Fruit fly (Drosophila melanogaster) whole organism, embryonic: ENCODE results near the gene CG34278.

Experiments
- CG10267 ChIP-seq: fragments of 200-800 bp; sonication (Bioruptor generic); optimal IDR thresholded peaks from 2 replicates; lab custom pipeline; 2018; ENCODE audit warnings: missing biosample characterization, mild to moderate bottlenecking, missing genetic modification characterization, moderate library complexity
- CG10274 ChIP-seq: fragments of 200-800 bp; sonication (Bioruptor generic); optimal IDR thresholded peaks from 3 replicates; lab custom pipeline; 2017; ENCODE audit warnings: missing biosample characterization, mild to moderate bottlenecking, missing genetic modification characterization
- CG12236 ChIP-seq: fragments of 200-800 bp; sonication (Bioruptor generic); optimal IDR thresholded peaks from 2 replicates; lab custom pipeline; 2016; ENCODE audit warnings: missing biosample characterization, missing genetic modification characterization
- CG14710 ChIP-seq: fragments of 200-800 bp; sonication (Bioruptor generic); optimal IDR thresholded peaks from 3 replicates; lab custom pipeline; 2019; ENCODE audit warnings: missing biosample characterization, mild to moderate bottlenecking, missing genetic modification characterization, moderate library complexity
- CG15514 ChIP-seq: fragments of 200-800 bp; sonication (Bioruptor generic); optimal IDR thresholded peaks from 3 replicates; lab custom pipeline; 2017; ENCODE audit warnings: missing biosample characterization, missing genetic modification characterization, mild to moderate bottlenecking, moderate library complexity, missing genetic modification reagents
- CG15696 ChIP-seq: fragments of 200-800 bp; sonication (Bioruptor generic); optimal IDR thresholded peaks from 2 replicates; lab custom pipeline; 2019; ENCODE audit warnings: missing biosample characterization, mild to moderate bottlenecking, missing genetic modification characterization, moderate library complexity
- CG1603 ChIP-seq: fragments of 200-800 bp; sonication (Bioruptor generic); optimal IDR thresholded peaks from 2 replicates; lab custom pipeline; 2019; ENCODE audit warnings: missing biosample characterization, mild to moderate bottlenecking, missing genetic modification characterization, moderate library complexity
- CG17186 ChIP-seq: fragments of 200-800 bp; sonication (Bioruptor generic); optimal IDR thresholded peaks from 3 replicates; lab custom pipeline; 2017; ENCODE audit warnings: missing biosample characterization, missing genetic modification reagents, missing genetic modification characterization
- CG3065 ChIP-seq: fragments of 200-800 bp; sonication (Bioruptor generic); optimal IDR thresholded peaks from 2 replicates; lab custom pipeline; 2016; ENCODE audit warnings: missing biosample characterization, missing genetic modification characterization
- CG31388 ChIP-seq: fragments of 200-800 bp; sonication (Bioruptor generic); optimal IDR thresholded peaks from 2 replicates; lab custom pipeline; 2016; ENCODE audit warnings: missing biosample characterization, missing genetic modification characterization
- CG3838 ChIP-seq: fragments of 200-800 bp; sonication (Bioruptor generic); optimal IDR thresholded peaks from 3 replicates; lab custom pipeline; 2016; ENCODE audit warnings: missing biosample characterization, missing genetic modification characterization
- CG3847 ChIP-seq: fragments of 200-800 bp; sonication (Bioruptor generic); IDR thresholded peaks from 2 replicates; pipeline ENCODE4 v1.3.6; 2022; ENCODE audit warnings: missing biosample characterization, missing genetic modification characterization
- CG6683 ChIP-seq: fragments of 200-800 bp; sonication (Bioruptor generic); optimal IDR thresholded peaks from 2 replicates; lab custom pipeline; 2017; ENCODE audit warnings: missing biosample characterization, mild to moderate bottlenecking, missing genetic modification characterization, missing genetic modification reagents
- CG6791 ChIP-seq: fragments of 200-800 bp; sonication (Bioruptor generic); IDR thresholded peaks from 3 replicates; pipeline ENCODE4 v1.3.6; 2022; ENCODE audit warnings: missing biosample characterization, missing genetic modification characterization; ENCODE audit not compliant: partially characterized antibody
- CG8478 ChIP-seq: fragments of >200 bp; optimal IDR thresholded peaks from 2 replicates; lab custom pipeline; 2018
- Dp ChIP-seq: fragments of 200-800 bp; sonication (Bioruptor generic); optimal IDR thresholded peaks from 2 replicates; lab custom pipeline; 2018; ENCODE audit warnings: missing biosample characterization, mild to moderate bottlenecking, missing genetic modification characterization, moderate library complexity
- Ets97D ChIP-seq: fragments of 200-800 bp; sonication (Bioruptor generic); optimal IDR thresholded peaks from 3 replicates; lab custom pipeline; 2016; ENCODE audit warnings: missing biosample characterization, missing genetic modification characterization
- MESR4 ChIP-seq: fragments of 200-800 bp; sonication (Bioruptor generic); optimal IDR thresholded peaks from 2 replicates; lab custom pipeline; 2018; ENCODE audit warnings: missing biosample characterization, mild to moderate bottlenecking, missing genetic modification characterization, moderate library complexity
- Max ChIP-seq: fragments of 200-800 bp; sonication (Bioruptor generic); optimal IDR thresholded peaks from 2 replicates; lab custom pipeline; 2016; ENCODE audit warnings: missing biosample characterization, mild to moderate bottlenecking, missing genetic modification characterization
- Meics ChIP-seq: fragments of 200-800 bp; sonication (Bioruptor generic); optimal IDR thresholded peaks from 2 replicates; lab custom pipeline; 2017; ENCODE audit warnings: missing biosample characterization, mild to moderate bottlenecking, missing genetic modification characterization
- Mes4 ChIP-seq: fragments of 200-800 bp; sonication (Bioruptor generic); optimal IDR thresholded peaks from 2 replicates; lab custom pipeline; 2016; ENCODE audit warnings: missing biosample characterization, missing genetic modification characterization
- NFAT ChIP-seq: fragments of 200-800 bp; sonication (Bioruptor generic); IDR thresholded peaks from 2 replicates; pipeline ENCODE4 v1.3.6; 2022; ENCODE audit warnings: missing biosample characterization, missing genetic modification characterization
- Oli ChIP-seq: fragments of 200-800 bp; sonication (Bioruptor generic); optimal IDR thresholded peaks from 2 replicates; lab custom pipeline; 2018; ENCODE audit warnings: missing biosample characterization, mild to moderate bottlenecking, missing genetic modification characterization, moderate library complexity
- Sox100B ChIP-seq: fragments of 200-800 bp; sonication (Bioruptor generic); optimal IDR thresholded peaks from 3 replicates; lab custom pipeline; 2018; ENCODE audit warnings: missing biosample characterization, mild to moderate bottlenecking, missing genetic modification characterization
- Sry-δ ChIP-seq: fragments of 200-800 bp; sonication (Bioruptor generic); optimal IDR thresholded peaks from 2 replicates; lab custom pipeline; 2016; ENCODE audit warnings: missing biosample characterization, missing genetic modification characterization
- Vsx1 ChIP-seq: fragments of 200-800 bp; sonication (Bioruptor generic); optimal IDR thresholded peaks from 2 replicates; lab custom pipeline; 2017; ENCODE audit warnings: missing biosample characterization, mild to moderate bottlenecking, missing genetic modification characterization, missing genetic modification reagents
- YL-1 ChIP-seq: fragments of 200-800 bp; sonication (Bioruptor generic); optimal IDR thresholded peaks from 3 replicates; lab custom pipeline; 2017; ENCODE audit warnings: missing biosample characterization, mild to moderate bottlenecking, missing genetic modification characterization
- ap ChIP-seq: fragments of 200-800 bp; sonication (Bioruptor generic); IDR thresholded peaks from 2 replicates; pipeline ENCODE4 v1.3.6; 2022; ENCODE audit warnings: missing biosample characterization, missing genetic modification characterization
- cato ChIP-seq: fragments of 200-800 bp; sonication (Bioruptor generic); optimal IDR thresholded peaks from 2 replicates; lab custom pipeline; 2016; ENCODE audit warnings: missing biosample characterization, missing genetic modification characterization, borderline replicate concordance
- croc ChIP-seq: fragments of 200-800 bp; sonication (Bioruptor generic); conservative IDR thresholded peaks from 3 replicates; pipeline ENCODE4 v1.3.6; 2022; ENCODE audit warnings: missing biosample characterization, missing genetic modification characterization
- dan ChIP-seq: fragments of 200-800 bp; sonication (Bioruptor generic); IDR thresholded peaks from 2 replicates; pipeline ENCODE4 v1.3.6; 2022; ENCODE audit warnings: missing biosample characterization, missing genetic modification characterization
- dm ChIP-seq: fragments of 200-800 bp; sonication (Bioruptor generic); optimal IDR thresholded peaks from 3 replicates; lab custom pipeline; 2016; ENCODE audit warnings: missing biosample characterization, missing genetic modification characterization
- gfzf ChIP-seq: fragments of 200-800 bp; sonication (Bioruptor generic); optimal IDR thresholded peaks from 2 replicates; lab custom pipeline; 2016; ENCODE audit warnings: missing biosample characterization, mild to moderate bottlenecking, missing genetic modification characterization, moderate library complexity
- gsb ChIP-seq: fragments of 200-800 bp; sonication (Bioruptor generic); IDR thresholded peaks from 2 replicates; pipeline ENCODE4 v1.3.6; 2022; ENCODE audit warnings: missing biosample characterization, missing genetic modification characterization
- gsb-n ChIP-seq: fragments of 200-800 bp; sonication (Bioruptor generic); optimal IDR thresholded peaks from 3 replicates; lab custom pipeline; 2018; ENCODE audit warnings: missing biosample characterization, mild to moderate bottlenecking, missing genetic modification characterization
- hbn ChIP-seq: fragments of 200-800 bp; sonication (Bioruptor generic); IDR thresholded peaks from 2 replicates; pipeline ENCODE4 v1.3.6; 2022; ENCODE audit warnings: missing biosample characterization, missing genetic modification characterization; ENCODE audit not compliant: partially characterized antibody
- hth ChIP-seq: fragments of >200 bp; optimal IDR thresholded peaks from 2 replicates; lab custom pipeline; 2017; ENCODE audit warnings: inconsistent platforms
- kah ChIP-seq: fragments of 200-800 bp; sonication (Bioruptor generic); optimal IDR thresholded peaks from 2 replicates; lab custom pipeline; 2018; ENCODE audit warnings: missing biosample characterization, mild to moderate bottlenecking, missing genetic modification characterization
- lilli ChIP-seq: fragments of 200-800 bp; sonication (Bioruptor generic); optimal IDR thresholded peaks from 3 replicates; lab custom pipeline; 2016; ENCODE audit warnings: missing biosample characterization, missing genetic modification characterization
- maf-S ChIP-seq: fragments of 200-800 bp; sonication (Bioruptor generic); optimal IDR thresholded peaks from 2 replicates; lab custom pipeline; 2016; ENCODE audit warnings: missing biosample characterization, missing genetic modification characterization
- pzg ChIP-seq: fragments of 200-800 bp; sonication (Bioruptor generic); optimal IDR thresholded peaks from 3 replicates; lab custom pipeline; 2018; ENCODE audit warnings: missing biosample characterization, mild to moderate bottlenecking, missing genetic modification characterization, moderate library complexity
- rib ChIP-seq: fragments of 200-800 bp; sonication (Bioruptor generic); IDR thresholded peaks from 2 replicates; pipeline ENCODE4 v1.3.6; 2022; ENCODE audit warnings: missing biosample characterization, missing genetic modification characterization
- so ChIP-seq: fragments of 200-800 bp; sonication (Bioruptor generic); IDR thresholded peaks from 3 replicates; pipeline ENCODE4 v1.3.6; 2022; ENCODE audit warnings: missing biosample characterization, missing genetic modification characterization
- ssp ChIP-seq: fragments of 200-800 bp; sonication (Bioruptor generic); IDR thresholded peaks from 2 replicates; pipeline ENCODE4 v1.3.6; 2022; ENCODE audit warnings: missing biosample characterization, missing genetic modification characterization
- tin ChIP-seq: fragments of 200-800 bp; sonication (Bioruptor generic); optimal IDR thresholded peaks from 3 replicates; lab custom pipeline; 2016; ENCODE audit warnings: missing biosample characterization, missing genetic modification characterization
- trem ChIP-seq: fragments of 200-800 bp; optimal IDR thresholded peaks from 3 replicates; lab custom pipeline; 2019; ENCODE audit warnings: missing biosample characterization, mild to moderate bottlenecking, missing genetic modification characterization, moderate library complexity
- unpg ChIP-seq: fragments of 200-800 bp; sonication (Bioruptor generic); optimal IDR thresholded peaks from 3 replicates; lab custom pipeline; 2018; ENCODE audit warnings: missing biosample characterization, mild to moderate bottlenecking, missing genetic modification characterization, moderate library complexity
- vvl ChIP-seq: fragments of 200-800 bp; sonication (Bioruptor generic); IDR thresholded peaks from 2 replicates; pipeline ENCODE4 v1.3.6; 2022; ENCODE audit warnings: missing biosample characterization, missing genetic modification characterization

The CG34278 gene

dm6 chr3R:17087977-17088618 lies 32.2 kb upstream of the CG34278 start, which contains the start of gene cal1 (continued):
- TF ChIP-seq Dp: peak; percentile 97
- TF ChIP-seq gsb (GFP tag; lab: Robert Waterston, UW): no peak
- no peak for TF ChIP-seq NFAT
- TF ChIP-seq Mes4 (GFP tag; lab: Kevin White, UChicago): no peak
- TF ChIP-seq Vsx1 (GFP tag; lab: Kevin White, UChicago): no peak
- no peak for TF ChIP-seq ssp (GFP tag; lab: Robert Waterston, UW)
- no peak for TF ChIP-seq Sry-δ (GFP tag; lab: Kevin White, UChicago)
- no peak for TF ChIP-seq Sox100B (GFP tag; lab: Kevin White, UChicago)
- TF ChIP-seq croc (GFP tag; lab: Robert Waterston, UW): no peak
- no peak for TF ChIP-seq so (GFP tag; lab: Robert Waterston, UW)
- no peak for TF ChIP-seq Oli (tag; lab: Kevin White, UChicago)
- peak; percentile 75 for TF ChIP-seq MESR4 (GFP tag; lab: Kevin White, UChicago)
- TF ChIP-seq rib (GFP tag; lab: Robert Waterston, UW): no peak
- no peak for TF ChIP-seq tin (GFP tag; lab: Kevin White, UChicago)
- no peak for TF ChIP-seq CG8478 (lab: Kevin White, UChicago)
- TF ChIP-seq CG1603 (tag; lab: Kevin White, UChicago): no peak
- no peak for TF ChIP-seq CG6683 (GFP tag; lab: Kevin White, UChicago)
- no peak for TF ChIP-seq CG10274 (GFP tag; lab: Kevin White, UChicago)
- peak; percentile 11 for TF ChIP-seq CG17186 (GFP tag; lab: Kevin White, UChicago)
- TF ChIP-seq CG31388: no peak
- TF ChIP-seq lilli (GFP tag; lab: Kevin White, UChicago): no peak
- peak; percentile 15 for TF ChIP-seq Ets97D (GFP tag; lab: Kevin White, UChicago)
- TF ChIP-seq gfzf (GFP tag; lab: Kevin White, UChicago): peak; percentile 65
- no peak for TF ChIP-seq CG6791 (GFP tag; lab: Robert Waterston, UW)
- TF ChIP-seq maf-S (GFP tag; lab: Kevin White, UChicago): no peak
- no peak for TF ChIP-seq hth (lab: Kevin White, UChicago)
- TF ChIP-seq trem: peak; percentile 70
- peak; percentile 32; the same call in 1 of the 2 replicates for TF ChIP-seq CG3847 (GFP tag; lab: Robert Waterston, UW)
- TF ChIP-seq CG3065: no peak
- no peak for TF ChIP-seq Meics (GFP tag; lab: Kevin White, UChicago)
- no peak for TF ChIP-seq unpg (GFP tag; lab: Kevin White, UChicago)
- no peak for TF ChIP-seq Max (GFP tag; lab: Kevin White, UChicago)
- no peak for TF ChIP-seq hbn (GFP tag; lab: Robert Waterston, UW)
- no peak for TF ChIP-seq kah
- no peak for TF ChIP-seq gsb-n (tag; lab: Kevin White, UChicago)
- TF ChIP-seq CG10267 (tag; lab: Kevin White, UChicago): peak; percentile 64
- TF ChIP-seq YL-1 (GFP tag; lab: Kevin White, UChicago): peak; percentile 73
- peak; percentile 60 for TF ChIP-seq pzg (GFP tag; lab: Kevin White, UChicago)
- no peak for TF ChIP-seq cato (GFP tag; lab: Kevin White, UChicago)
- TF ChIP-seq vvl (GFP tag; lab: Robert Waterston, UW): no peak
- no peak for TF ChIP-seq dm (GFP tag; lab: Kevin White, UChicago)
- no peak for TF ChIP-seq CG15696 (tag; lab: Kevin White, UChicago)
- no peak for TF ChIP-seq CG12236
- TF ChIP-seq CG3838 (GFP tag; lab: Kevin White, UChicago): no peak
- TF ChIP-seq CG14710 (tag; lab: Kevin White, UChicago): peak; percentile 84
- no peak for TF ChIP-seq ap
- peak; percentile 64 for TF ChIP-seq CG15514
- TF ChIP-seq dan (GFP tag; lab: Robert Waterston, UW): no peak
